Worm (Caenorhabditis elegans) whole organism, late embryonic: ENCODE data around the gene F54D12.1.

Experiments used
- C08G9.2 ChIP-seq: sonication (generic microtip); optimal IDR thresholded peaks from 2 replicates; lab custom pipeline; 2016; ENCODE audit warnings: mild to moderate bottlenecking, missing genetic modification characterization, moderate library complexity, missing compliant biosample characterization
- F13H6.1 ChIP-seq: sonication (generic microtip); optimal IDR thresholded peaks from 2 replicates; lab custom pipeline; 2016; ENCODE audit warnings: missing genetic modification characterization, missing compliant biosample characterization
- ahr-1 ChIP-seq: sonication (generic microtip); optimal IDR thresholded peaks from 2 replicates; lab custom pipeline; 2016; ENCODE audit warnings: missing genetic modification characterization, missing compliant biosample characterization
- ceh-18 ChIP-seq: sonication (generic microtip); optimal IDR thresholded peaks from 2 replicates; lab custom pipeline; 2016; ENCODE audit warnings: missing genetic modification characterization, missing compliant biosample characterization
- lin-11 ChIP-seq: fragments of 200-800 bp; sonication (Bioruptor generic); optimal IDR thresholded peaks from 2 replicates; lab custom pipeline; 2018; ENCODE audit warnings: mild to moderate bottlenecking, missing genetic modification characterization, missing compliant biosample characterization
- pag-3 ChIP-seq: sonication (generic microtip); optimal IDR thresholded peaks from 2 replicates; lab custom pipeline; 2016; ENCODE audit warnings: missing compliant biosample characterization, missing genetic modification characterization, borderline replicate concordance
- pros-1 ChIP-seq: fragments of 150-350 bp; optimal IDR thresholded peaks from 2 replicates; lab custom pipeline; 2014; ENCODE audit warnings: missing biosample characterization, missing genetic modification reagents, missing genetic modification characterization
- unc-55 ChIP-seq: sonication (generic microtip); optimal IDR thresholded peaks from 2 replicates; lab custom pipeline; 2017; ENCODE audit warnings: missing biosample characterization, missing genetic modification reagents, missing genetic modification characterization

DNA sequence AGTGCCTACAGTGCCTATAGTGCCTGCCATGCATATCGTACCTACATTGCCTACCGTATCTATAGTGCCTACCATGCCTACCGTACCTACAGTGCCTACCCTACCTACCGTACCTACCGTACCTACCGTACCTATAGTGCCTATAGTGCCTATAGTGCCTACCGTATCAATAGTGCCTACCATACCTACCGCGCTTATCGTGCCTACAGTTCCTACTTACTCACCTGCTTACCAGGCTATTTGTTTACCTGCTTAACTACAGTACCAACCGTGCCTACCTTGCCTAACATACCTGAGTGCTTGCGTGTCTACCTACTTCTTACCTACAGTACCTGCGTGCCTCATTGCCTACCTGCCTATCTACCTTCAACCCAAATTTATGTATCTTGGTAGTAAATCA is 41.3 kb downstream of the F54D12.1 start:
- TF ChIP-seq ceh-18 (tag; lab: Kevin White, UChicago) (no peak), lin-11 (tag; lab: Kevin White, UChicago) (no peak), C08G9.2 (no peak), unc-55 (GFP tag; lab: Kevin White, UChicago) (no peak), pros-1 (tag; lab: Kevin White, UChicago) (no peak), F13H6.1 (tag; lab: Kevin White, UChicago) (no peak), pag-3 (tag; lab: Kevin White, UChicago) (no peak), ahr-1 (tag; lab: Kevin White, UChicago) (no peak)
